Worm (Caenorhabditis elegans): ENCODE data around the gene ZC443.4.

- no peak for TF ChIP-seq W03F9.2 (tag; optimal IDR thresholded peaks at IDR 0.05)
- no peak for TF ChIP-seq dao-5 (tag; optimal IDR thresholded peaks at IDR 0.05)
Observed at ce11 chrV:12867997-12868396, 48.3 kb upstream of the ZC443.4 start, which contains the start of gene nspg-1.

Measured in whole organism, L4/young adult.